Worm (Caenorhabditis elegans) whole organism, midembryonic: ENCODE results near the gene tbx-11.

ENCODE experiments used
- T22C8.4 ChIP-seq: fragments of 200-800 bp; sonication (Bioruptor generic); IDR thresholded peaks from 2 replicates; pipeline ENCODE4 v1.3.6; 2022; ENCODE audit warnings: missing genetic modification characterization, missing compliant biosample characterization
- cog-1 ChIP-seq: sonication (generic microtip); optimal IDR thresholded peaks from 2 replicates; lab custom pipeline; 2016; ENCODE audit warnings: missing genetic modification characterization, missing compliant biosample characterization
- flt-1 ChIP-seq: fragments of 200-800 bp; sonication (Bioruptor generic); IDR thresholded peaks from 2 replicates; pipeline ENCODE4 v1.3.6; 2022; ENCODE audit warnings: missing genetic modification characterization, missing compliant biosample characterization
- klf-2 ChIP-seq: fragments of 200-800 bp; sonication (Bioruptor generic); conservative IDR thresholded peaks from 2 replicates; pipeline ENCODE4 v1.3.6; 2022; ENCODE audit warnings: missing genetic modification reagents, missing genetic modification characterization, missing compliant biosample characterization
- ref-1 ChIP-seq: fragments of 200-800 bp; sonication (Bioruptor generic); conservative IDR thresholded peaks from 2 replicates; pipeline ENCODE4 v1.3.6; 2022; ENCODE audit warnings: missing genetic modification reagents, missing genetic modification characterization, missing compliant biosample characterization
- ztf-23 ChIP-seq: fragments of 200-800 bp; sonication (Bioruptor generic); IDR thresholded peaks from 2 replicates; pipeline ENCODE4 v1.3.6; 2022; ENCODE audit warnings: missing genetic modification reagents, missing genetic modification characterization, missing compliant biosample characterization
- ztf-29 ChIP-seq: fragments of 200-800 bp; sonication (Bioruptor generic); IDR thresholded peaks from 2 replicates; pipeline ENCODE4 v1.3.6; 2022; ENCODE audit warnings: missing genetic modification reagents, missing genetic modification characterization, missing compliant biosample characterization

DNA sequence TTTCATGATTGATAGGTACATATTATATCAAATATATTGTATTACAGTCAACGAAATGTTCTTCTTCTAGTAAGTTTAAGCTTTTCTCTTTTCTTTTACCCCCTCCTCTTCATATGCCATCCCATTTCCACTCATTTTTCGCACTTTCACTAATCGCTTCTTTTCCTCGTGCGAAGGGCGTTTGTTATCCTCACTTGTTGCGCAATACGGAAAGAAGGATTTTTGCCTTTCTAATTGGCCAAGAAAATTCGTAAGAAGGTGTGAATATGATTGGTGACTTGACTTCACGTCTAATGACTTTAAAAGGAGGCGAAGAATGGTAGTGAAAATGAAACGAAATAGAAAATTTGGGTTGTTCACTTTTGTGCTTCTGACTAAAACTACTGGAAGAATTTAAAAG lies 48.9 kb upstream of the tbx-11 start:
- TF ChIP-seq ztf-23 (no peak), ztf-29 (no peak), cog-1 (tag; lab: Kevin White, UChicago) (no peak), klf-2 (GFP tag; lab: Robert Waterston, UW) (no peak), flt-1 (GFP tag; lab: Robert Waterston, UW) (no peak), T22C8.4 (GFP tag; lab: Robert Waterston, UW) (no peak), ref-1 (GFP tag; lab: Robert Waterston, UW) (no peak)
